Worm (Caenorhabditis elegans): ENCODE data around the gene sas-5.

DNA sequence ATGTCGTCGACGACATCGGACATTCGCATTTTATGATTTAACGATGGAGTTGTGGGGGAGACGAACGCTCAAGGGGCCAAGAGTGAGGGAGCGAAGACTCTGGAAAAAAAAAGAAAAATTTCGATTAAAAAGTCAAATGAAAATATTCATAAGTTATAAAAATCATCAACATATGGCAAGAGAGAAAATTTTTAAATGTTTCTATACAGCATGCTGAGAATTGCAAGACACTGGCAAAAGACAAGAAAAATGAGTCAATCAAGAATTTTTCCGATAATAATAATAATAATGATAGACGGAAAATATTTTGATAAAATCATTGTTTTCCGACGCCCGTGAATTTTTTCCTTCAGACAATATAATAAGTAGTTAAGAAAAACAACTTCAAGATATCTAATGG is 26.7 kb downstream of the sas-5 start, which contains the start of gene sipa-1:
- no peak for TF ChIP-seq zim-3 (tag; optimal IDR thresholded peaks at IDR 0.05)
- no peak for TF ChIP-seq snpc-4 (GFP tag; optimal IDR thresholded peaks at IDR 0.05)
- no peak for TF ChIP-seq snpc-4 (tag; optimal IDR thresholded peaks at IDR 0.05)
- TF ChIP-seq nhr-179 (tag; optimal IDR thresholded peaks at IDR 0.05): no peak
- TF ChIP-seq mes-4 (tag; optimal IDR thresholded peaks at IDR 0.05): no peak
